Worm (Caenorhabditis elegans): ENCODE measurements around the gene T05B9.1.

DNA sequence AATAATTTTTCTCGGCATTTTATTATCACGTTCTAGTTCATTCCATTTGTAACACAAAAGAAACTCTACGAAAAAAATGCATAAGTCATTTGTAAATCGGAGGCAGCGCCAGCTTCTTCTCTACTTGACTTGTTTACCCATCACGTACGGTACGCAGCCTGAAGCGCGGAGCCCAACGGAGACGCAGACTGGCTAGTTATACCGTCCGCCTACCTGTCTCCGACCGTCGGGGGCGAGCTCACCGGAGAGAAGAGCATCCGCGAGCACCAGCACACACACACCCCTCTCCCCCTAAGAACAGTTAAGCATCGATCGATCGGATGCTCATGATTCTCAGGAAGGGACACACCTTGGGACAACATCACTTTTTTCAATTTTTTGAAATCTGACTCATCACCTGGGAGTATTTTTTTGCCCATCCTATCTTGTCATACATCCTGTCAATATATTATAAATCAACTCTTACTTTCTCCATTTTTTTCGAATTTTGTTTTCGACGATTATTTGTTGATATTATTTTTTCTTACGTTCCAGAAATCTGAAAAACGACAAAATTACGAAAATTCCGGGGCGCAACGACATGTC, 39.1 kb downstream of the T05B9.1 start, which contains the start of gene plpr-1:
- TF ChIP-seq ztf-11 (tag; optimal IDR thresholded peaks at IDR 0.05) (no peak), ama-1 (optimal IDR thresholded peaks at IDR 0.05) (no peak), nhr-10 (tag; optimal IDR thresholded peaks at IDR 0.05) (no peak), ceh-20 (GFP tag; IDR thresholded peaks at IDR 0.05) (no peak), dve-1 (tag; optimal IDR thresholded peaks at IDR 0.05; ENCODE audit: insufficient read depth) (no peak), nhr-41 (GFP tag; IDR thresholded peaks at IDR 0.05) (no peak), daf-16 (GFP tag; optimal IDR thresholded peaks at IDR 0.05) (no peak), daf-16 (tag; optimal IDR thresholded peaks at IDR 0.05) (no peak)
